Fruit fly (Drosophila melanogaster) whole organism, embryonic: ENCODE data around the gene Sfxn2.

Experiments
- Bgb ChIP-seq: fragments of 200-800 bp; sonication (Bioruptor generic); IDR thresholded peaks from 2 replicates; pipeline ENCODE4 v1.3.6; 2022; ENCODE audit warnings: missing biosample characterization, missing genetic modification characterization; ENCODE audit not compliant: partially characterized antibody
- CG10267 ChIP-seq: fragments of 200-800 bp; sonication (Bioruptor generic); optimal IDR thresholded peaks from 2 replicates; lab custom pipeline; 2018; ENCODE audit warnings: missing biosample characterization, mild to moderate bottlenecking, missing genetic modification characterization, moderate library complexity
- CG12391 ChIP-seq: fragments of 200-800 bp; sonication (Bioruptor generic); optimal IDR thresholded peaks from 3 replicates; lab custom pipeline; 2018; ENCODE audit warnings: missing biosample characterization, mild to moderate bottlenecking, missing genetic modification characterization, moderate library complexity
- CG13296 ChIP-seq: fragments of 200-800 bp; sonication (Bioruptor generic); optimal IDR thresholded peaks from 3 replicates; lab custom pipeline; 2018; ENCODE audit warnings: missing biosample characterization, mild to moderate bottlenecking, missing genetic modification characterization
- CG14667 ChIP-seq: fragments of 200-800 bp; sonication (Bioruptor generic); IDR thresholded peaks from 2 replicates; pipeline ENCODE4 v1.3.6; 2022; ENCODE audit warnings: missing biosample characterization, missing genetic modification characterization
- CG15696 ChIP-seq: fragments of 200-800 bp; sonication (Bioruptor generic); optimal IDR thresholded peaks from 2 replicates; lab custom pipeline; 2019; ENCODE audit warnings: missing biosample characterization, mild to moderate bottlenecking, missing genetic modification characterization, moderate library complexity
- CG18764 ChIP-seq: fragments of 200-800 bp; sonication (Bioruptor generic); optimal IDR thresholded peaks from 3 replicates; lab custom pipeline; 2016; ENCODE audit warnings: missing biosample characterization, missing genetic modification characterization
- CG2120 ChIP-seq: fragments of 200-800 bp; sonication (Bioruptor generic); optimal IDR thresholded peaks from 3 replicates; lab custom pipeline; 2016; ENCODE audit warnings: missing biosample characterization, missing genetic modification characterization
- CG2712 ChIP-seq: fragments of 200-800 bp; optimal IDR thresholded peaks from 3 replicates; lab custom pipeline; 2019; ENCODE audit warnings: missing biosample characterization, mild to moderate bottlenecking, missing genetic modification characterization, moderate library complexity
- CG31441 ChIP-seq: fragments of 200-800 bp; sonication (Bioruptor generic); IDR thresholded peaks from 2 replicates; pipeline ENCODE4 v1.3.6; 2022; ENCODE audit warnings: missing biosample characterization, missing genetic modification characterization
- CG4282 ChIP-seq: fragments of 200-800 bp; sonication (Bioruptor generic); optimal IDR thresholded peaks from 2 replicates; lab custom pipeline; 2016; ENCODE audit warnings: missing biosample characterization, missing genetic modification characterization
- CG4424 ChIP-seq: fragments of 200-800 bp; sonication (Bioruptor generic); optimal IDR thresholded peaks from 3 replicates; lab custom pipeline; 2016; ENCODE audit warnings: missing biosample characterization, missing genetic modification characterization
- CG6175 ChIP-seq: fragments of 200-800 bp; sonication (Bioruptor generic); IDR thresholded peaks from 3 replicates; pipeline ENCODE4 v1.3.6; 2022; ENCODE audit warnings: missing biosample characterization, missing genetic modification characterization
- CG6272 ChIP-seq: fragments of 200-800 bp; sonication (Bioruptor generic); IDR thresholded peaks from 2 replicates; pipeline ENCODE4 v1.3.6; 2022; ENCODE audit warnings: missing biosample characterization, missing genetic modification characterization
- CG8478 ChIP-seq: fragments of >200 bp; optimal IDR thresholded peaks from 2 replicates; lab custom pipeline; 2018
- CG9215 ChIP-seq: fragments of 200-800 bp; sonication (Bioruptor generic); IDR thresholded peaks from 2 replicates; pipeline ENCODE4 v1.3.6; 2022; ENCODE audit warnings: missing biosample characterization, missing genetic modification characterization
- CG9932 ChIP-seq: fragments of 200-800 bp; sonication (Bioruptor generic); IDR thresholded peaks from 2 replicates; pipeline ENCODE4 v1.3.6; 2022; ENCODE audit warnings: missing biosample characterization, missing genetic modification characterization
- CHES-1-like ChIP-seq: fragments of 200-800 bp; sonication (Bioruptor generic); optimal IDR thresholded peaks from 2 replicates; lab custom pipeline; 2016; ENCODE audit warnings: missing biosample characterization, missing genetic modification characterization
- D19A ChIP-seq: fragments of 200-800 bp; optimal IDR thresholded peaks from 3 replicates; lab custom pipeline; 2019; ENCODE audit warnings: missing biosample characterization, mild to moderate bottlenecking, missing genetic modification characterization, moderate library complexity
- Dfd ChIP-seq, 2 experiments: fragments of >200 bp; optimal IDR thresholded peaks; 2 replicates each; lab custom pipeline; 2017; ENCODE audit warnings: missing biosample characterization in 2 of 2, missing genetic modification characterization in 2 of 2
- ERR ChIP-seq: fragments of 200-800 bp; sonication (Bioruptor generic); optimal IDR thresholded peaks from 2 replicates; lab custom pipeline; 2016; ENCODE audit warnings: missing biosample characterization, missing genetic modification characterization
- HLH54F ChIP-seq: fragments of 200-800 bp; sonication (Bioruptor generic); optimal IDR thresholded peaks from 3 replicates; lab custom pipeline; 2016; ENCODE audit warnings: missing biosample characterization, missing genetic modification characterization
- Jarid2 ChIP-seq: fragments of 200-800 bp; sonication (Bioruptor generic); optimal IDR thresholded peaks from 3 replicates; lab custom pipeline; 2017; ENCODE audit warnings: mild to moderate bottlenecking, missing biosample characterization, missing genetic modification reagents, missing genetic modification characterization
- Lpt ChIP-seq: fragments of >200 bp; optimal IDR thresholded peaks from 2 replicates; lab custom pipeline; 2018; ENCODE audit warnings: missing biosample characterization, missing genetic modification characterization
- Meics ChIP-seq: fragments of 200-800 bp; sonication (Bioruptor generic); optimal IDR thresholded peaks from 2 replicates; lab custom pipeline; 2017; ENCODE audit warnings: missing biosample characterization, mild to moderate bottlenecking, missing genetic modification characterization
- Myb ChIP-seq: fragments of 200-800 bp; sonication (Bioruptor generic); optimal IDR thresholded peaks from 2 replicates; lab custom pipeline; 2016; ENCODE audit warnings: missing biosample characterization, missing genetic modification characterization
- NC2α ChIP-seq: fragments of 200-800 bp; sonication (Bioruptor generic); optimal IDR thresholded peaks from 2 replicates; lab custom pipeline; 2016; ENCODE audit warnings: missing biosample characterization, missing genetic modification characterization
- Oaz ChIP-seq: fragments of 200-800 bp; sonication (Bioruptor generic); IDR thresholded peaks from 2 replicates; pipeline ENCODE4 v1.3.6; 2022; ENCODE audit warnings: missing biosample characterization, missing genetic modification characterization
- Pdp1 ChIP-seq, 2 experiments: fragments of 200-800 bp; sonication (Bioruptor generic); optimal IDR thresholded peaks; 3 replicates each; lab custom pipeline; 2016; ENCODE audit warnings: missing biosample characterization in 2 of 2, missing genetic modification characterization in 2 of 2, mild to moderate bottlenecking in 1 of 2, moderate library complexity in 1 of 2
- Rfx ChIP-seq: fragments of 200-800 bp; sonication (Bioruptor generic); IDR thresholded peaks from 2 replicates; pipeline ENCODE4 v1.3.6; 2022; ENCODE audit warnings: missing biosample characterization, missing genetic modification characterization
- ap ChIP-seq: fragments of 200-800 bp; sonication (Bioruptor generic); IDR thresholded peaks from 2 replicates; pipeline ENCODE4 v1.3.6; 2022; ENCODE audit warnings: missing biosample characterization, missing genetic modification characterization
- cato ChIP-seq: fragments of 200-800 bp; sonication (Bioruptor generic); optimal IDR thresholded peaks from 2 replicates; lab custom pipeline; 2016; ENCODE audit warnings: missing biosample characterization, missing genetic modification characterization, borderline replicate concordance
- crc ChIP-seq: fragments of 200-800 bp; sonication (Bioruptor generic); optimal IDR thresholded peaks from 2 replicates; lab custom pipeline; 2016; ENCODE audit warnings: missing biosample characterization, missing genetic modification characterization
- dimm ChIP-seq: fragments of 200-800 bp; sonication (Bioruptor generic); IDR thresholded peaks from 2 replicates; pipeline ENCODE4 v1.3.6; 2022; ENCODE audit warnings: missing biosample characterization, missing genetic modification characterization
- ewg ChIP-seq: fragments of 200-800 bp; sonication (Bioruptor generic); optimal IDR thresholded peaks from 3 replicates; lab custom pipeline; 2017; ENCODE audit warnings: mild to moderate bottlenecking, missing biosample characterization, missing genetic modification reagents, missing genetic modification characterization
- hb ChIP-seq: fragments of 200-800 bp; sonication (Bioruptor generic); IDR thresholded peaks from 3 replicates; pipeline ENCODE4 v1.3.6; 2022; ENCODE audit warnings: missing biosample characterization, missing genetic modification characterization; ENCODE audit not compliant: partially characterized antibody
- her ChIP-seq: fragments of 200-800 bp; sonication (Bioruptor generic); optimal IDR thresholded peaks from 2 replicates; lab custom pipeline; 2016; ENCODE audit warnings: missing biosample characterization, missing genetic modification characterization
- maf-S ChIP-seq: fragments of 200-800 bp; sonication (Bioruptor generic); optimal IDR thresholded peaks from 2 replicates; lab custom pipeline; 2016; ENCODE audit warnings: missing biosample characterization, missing genetic modification characterization
- odd ChIP-seq: fragments of 200-800 bp; sonication (Bioruptor generic); optimal IDR thresholded peaks from 2 replicates; lab custom pipeline; 2017; ENCODE audit warnings: missing biosample characterization, mild to moderate bottlenecking, missing genetic modification characterization
- onecut ChIP-seq: fragments of 200-800 bp; sonication (Bioruptor generic); IDR thresholded peaks from 2 replicates; pipeline ENCODE4 v1.3.6; 2022; ENCODE audit warnings: missing biosample characterization, missing genetic modification characterization
- pan ChIP-seq, 4 experiments: fragments of >200 bp in 3 of 4; fragments of 200-800 bp in 1 of 4; sonication (Bioruptor generic) in 1 of 4; optimal IDR thresholded peaks in 3 of 4; IDR thresholded peaks in 1 of 4; 2 replicates each; pipeline versions ENCODE4 v1.3.6 to Lab custom; 2017 to 2022; ENCODE audit warnings: missing biosample characterization in 2 of 4, missing genetic modification characterization in 2 of 4, mixed read lengths in 1 of 4
- phol ChIP-seq: fragments of 200-800 bp; sonication (Bioruptor generic); optimal IDR thresholded peaks from 3 replicates; lab custom pipeline; 2018; ENCODE audit warnings: missing biosample characterization, mild to moderate bottlenecking, missing genetic modification characterization, moderate library complexity
- pita ChIP-seq: fragments of 200-800 bp; sonication (Bioruptor generic); optimal IDR thresholded peaks from 2 replicates; lab custom pipeline; 2017; ENCODE audit warnings: missing biosample characterization, mild to moderate bottlenecking, missing genetic modification characterization
- prd ChIP-seq, 3 experiments: fragments of >200 bp in 2 of 3; fragments of 200-800 bp in 1 of 3; sonication (Bioruptor generic) in 1 of 3; optimal IDR thresholded peaks in 2 of 3; IDR thresholded peaks in 1 of 3; 2 replicates in 2 of 3; 3 replicates in 1 of 3; pipeline versions ENCODE4 v1.3.6 to Lab custom; 2017 to 2022; ENCODE audit warnings: missing biosample characterization in 1 of 3, missing genetic modification characterization in 1 of 3
- pros ChIP-seq: fragments of 200-800 bp; sonication (Bioruptor generic); optimal IDR thresholded peaks from 3 replicates; lab custom pipeline; 2019; ENCODE audit warnings: missing biosample characterization, mild to moderate bottlenecking, missing genetic modification characterization, moderate library complexity
- rib ChIP-seq: fragments of 200-800 bp; sonication (Bioruptor generic); IDR thresholded peaks from 2 replicates; pipeline ENCODE4 v1.3.6; 2022; ENCODE audit warnings: missing biosample characterization, missing genetic modification characterization
- salm ChIP-seq: fragments of 200-800 bp; sonication (Bioruptor generic); optimal IDR thresholded peaks from 2 replicates; lab custom pipeline; 2018; ENCODE audit warnings: missing biosample characterization, mild to moderate bottlenecking, missing genetic modification characterization
- sc ChIP-seq, 3 experiments: fragments of >200 bp in 2 of 3; fragments of 200-800 bp in 1 of 3; sonication (Bioruptor generic) in 1 of 3; optimal IDR thresholded peaks; 2 replicates in 2 of 3; 3 replicates in 1 of 3; lab custom pipeline; 2017; ENCODE audit warnings: mild to moderate bottlenecking in 1 of 3, missing biosample characterization in 1 of 3, missing genetic modification characterization in 1 of 3, missing genetic modification reagents in 1 of 3
- sqz ChIP-seq: fragments of 200-800 bp; sonication (Bioruptor generic); optimal IDR thresholded peaks from 3 replicates; lab custom pipeline; 2018; ENCODE audit warnings: missing biosample characterization, mild to moderate bottlenecking, missing genetic modification characterization
- stwl ChIP-seq: fragments of 200-800 bp; sonication (Bioruptor generic); optimal IDR thresholded peaks from 3 replicates; lab custom pipeline; 2018; ENCODE audit warnings: missing biosample characterization, mild to moderate bottlenecking, missing genetic modification characterization, moderate library complexity
- toy ChIP-seq: fragments of 200-800 bp; sonication (Bioruptor generic); IDR thresholded peaks from 2 replicates; pipeline ENCODE4 v1.3.6; 2022; ENCODE audit warnings: missing biosample characterization, missing genetic modification characterization

Sfxn2 gene

DNA sequence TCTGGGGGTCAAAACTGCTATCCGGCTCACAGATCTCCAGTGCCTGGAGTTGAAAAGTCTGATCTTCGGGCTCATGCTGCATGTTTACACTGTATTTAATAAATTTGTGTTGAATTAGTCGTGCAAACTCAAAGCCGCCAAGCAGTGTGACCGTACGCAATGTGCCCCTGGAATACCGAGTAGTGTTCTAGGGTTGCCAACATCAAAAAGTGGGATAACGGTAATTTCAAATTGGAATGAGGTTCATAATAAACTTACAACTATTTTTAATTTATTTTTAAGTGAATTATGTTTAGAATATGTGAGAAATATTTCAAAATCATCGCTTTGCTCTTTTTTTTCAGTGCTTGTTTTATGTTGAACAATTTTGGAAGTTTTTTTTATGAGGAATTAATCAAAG, 37.2 kb downstream of the Sfxn2 start, which contains the start of gene Gem2 (continued):
- TF ChIP-seq rib (GFP tag; lab: Robert Waterston, UW) (no peak), CG4282 (GFP tag; lab: Kevin White, UChicago) (no peak), CG12391 (no peak), D19A (tag; lab: Kevin White, UChicago) (no peak), sqz (GFP tag; lab: Kevin White, UChicago) (no peak), CG6175 (GFP tag; lab: Robert Waterston, UW) (no peak), CG13296 (GFP tag; lab: Kevin White, UChicago) (no peak), CG2712 (tag; lab: Kevin White, UChicago) (peak; percentile 7), Bgb (peak; percentile 40), sc (optimal IDR thresholded peaks at IDR 0.05; lab: Kevin White, UChicago) (no peak), sc (GFP tag; optimal IDR thresholded peaks at IDR 0.05; lab: Kevin White, UChicago) (no peak), CG2120 (GFP tag; lab: Kevin White, UChicago) (no peak), odd (GFP tag; lab: Kevin White, UChicago) (no peak), Myb (GFP tag; lab: Kevin White, UChicago) (peak; percentile 97), CG4424 (no peak), HLH54F (GFP tag; lab: Kevin White, UChicago) (no peak), Lpt (GFP tag; lab: Kevin White, UChicago) (no peak), Jarid2 (GFP tag; lab: Kevin White, UChicago) (no peak), CG18764 (GFP tag; lab: Kevin White, UChicago) (no peak), CG6272 (GFP tag; lab: Robert Waterston, UW) (no peak), onecut (GFP tag; lab: Robert Waterston, UW) (0 out of 2 replicates have a peak, but pooled peaks have one; percentile 6), CG14667 (GFP tag; lab: Robert Waterston, UW) (no peak), Oaz (GFP tag; lab: Robert Waterston, UW) (no peak), hb (GFP tag; lab: Robert Waterston, UW) (no peak), Meics (no peak), pros (no peak), crc (GFP tag; lab: Kevin White, UChicago) (no peak), phol (tag; lab: Kevin White, UChicago) (no peak), ERR (GFP tag; lab: Kevin White, UChicago) (no peak), salm (tag; lab: Kevin White, UChicago) (no peak), CG9215 (GFP tag; lab: Robert Waterston, UW) (no peak), ap (no peak), her (GFP tag; lab: Kevin White, UChicago) (no peak), Dfd (GFP tag; optimal IDR thresholded peaks at IDR 0.05; lab: Kevin White, UChicago) (no peak), CG15696 (tag; lab: Kevin White, UChicago) (no peak), toy (GFP tag; lab: Robert Waterston, UW) (no peak), Pdp1 (GFP tag; optimal IDR thresholded peaks at IDR 0.05; lab: Kevin White, UChicago) (peak in 1 of 2 experiments; percentile 10), dimm (GFP tag; lab: Robert Waterston, UW) (no peak), stwl (tag; lab: Kevin White, UChicago) (peak; percentile 98), CG8478 (no peak), CG31441 (GFP tag; lab: Robert Waterston, UW) (no peak), Rfx (no peak), pan (optimal IDR thresholded peaks at IDR 0.05; lab: Kevin White, UChicago) (no peak), pan (GFP tag; optimal IDR thresholded peaks at IDR 0.05 in 1 of 2, IDR thresholded peaks at IDR 0.05 in 1 of 2) (no peak), CG9932 (GFP tag; lab: Robert Waterston, UW) (no peak), ewg (GFP tag; lab: Kevin White, UChicago) (no peak), prd (optimal IDR thresholded peaks at IDR 0.05; lab: Kevin White, UChicago) (no peak), prd (GFP tag; IDR thresholded peaks at IDR 0.05; lab: Robert Waterston, UW) (0 out of 3 replicates have a peak, but pooled peaks have one; percentile 7), CHES-1-like (GFP tag; lab: Kevin White, UChicago) (no peak), maf-S (GFP tag; lab: Kevin White, UChicago) (no peak), NC2α (no peak), cato (GFP tag; lab: Kevin White, UChicago) (no peak), pita (GFP tag; lab: Kevin White, UChicago) (no peak), CG10267 (peak; percentile 43)
